Worm (Caenorhabditis elegans) whole organism, L4 larva: ENCODE measurements around the gene F42H10.2.
A peak's percentile ranks its signal among the peaks of the same experiment; 100 is the strongest.

Experiments used
- F37D6.2 ChIP-seq: sonication (generic microtip); optimal IDR thresholded peaks from 2 replicates; lab custom pipeline; 2016; ENCODE audit warnings: mild to moderate bottlenecking, missing genetic modification characterization, missing compliant biosample characterization
- ama-1 ChIP-seq: fragments of 150-350 bp; optimal IDR thresholded peaks from 2 replicates; lab custom pipeline; 2014; ENCODE audit warnings: inconsistent platforms, mixed read lengths
- daf-19 ChIP-seq: fragments of 200-800 bp; sonication (Bioruptor generic); conservative IDR thresholded peaks from 2 replicates; pipeline ENCODE4 v1.3.6; 2022; ENCODE audit warnings: missing genetic modification characterization, missing compliant biosample characterization
- lin-13 ChIP-seq: fragments of 150-350 bp; optimal IDR thresholded peaks from 2 replicates; lab custom pipeline; 2014; ENCODE audit warnings: missing biosample characterization, missing genetic modification reagents, missing genetic modification characterization
- lin-29 ChIP-seq: fragments of 200-800 bp; sonication (Bioruptor generic); IDR thresholded peaks from 2 replicates; pipeline ENCODE4 v1.3.6; 2022; ENCODE audit warnings: missing genetic modification reagents, missing genetic modification characterization, missing compliant biosample characterization
- lsy-2 ChIP-seq, 2 experiments: fragments of 150-350 bp in 1 of 2; sonication (generic microtip) in 1 of 2; optimal IDR thresholded peaks; 2 replicates each; lab custom pipeline; 2014 to 2017; ENCODE audit warnings: missing biosample characterization in 2 of 2, missing genetic modification characterization in 2 of 2
- nhr-111 ChIP-seq: fragments of 200-800 bp; sonication (Bioruptor generic); optimal IDR thresholded peaks from 2 replicates; lab custom pipeline; 2018; ENCODE audit warnings: mild to moderate bottlenecking, missing genetic modification characterization, missing compliant biosample characterization
- nhr-42 ChIP-seq: fragments of 200-800 bp; sonication (Bioruptor generic); IDR thresholded peaks from 2 replicates; pipeline ENCODE4 v1.3.6; 2022; ENCODE audit warnings: missing genetic modification characterization, missing compliant biosample characterization
- nhr-76 ChIP-seq: fragments of 150-350 bp; optimal IDR thresholded peaks from 2 replicates; lab custom pipeline; 2014; ENCODE audit warnings: missing biosample characterization, missing genetic modification characterization
- pha-4 ChIP-seq, 2 experiments: fragments of 150-350 bp in 1 of 2; fragments of 200-800 bp in 1 of 2; sonication (Bioruptor generic) in 1 of 2; IDR thresholded peaks in 1 of 2; optimal IDR thresholded peaks in 1 of 2; 2 replicates each; pipeline versions ENCODE4 v1.3.6 to Lab custom; 2014 to 2022; ENCODE audit warnings: missing genetic modification characterization in 2 of 2, missing genetic modification reagents in 2 of 2, missing biosample characterization in 1 of 2, missing compliant biosample characterization in 1 of 2
- unc-62 ChIP-seq, 3 experiments: fragments of 150-350 bp in 1 of 3; sonication (generic microtip); optimal IDR thresholded peaks in 2 of 3; peaks in 1 of 3; 1 replicate in 1 of 3; 2 replicates in 2 of 3; lab custom pipeline; 2014 to 2017; ENCODE audit warnings: missing biosample characterization in 3 of 3, missing genetic modification characterization in 3 of 3, missing genetic modification reagents in 3 of 3, missing genotype in 1 of 3
- zag-1 ChIP-seq: fragments of 150-350 bp; optimal IDR thresholded peaks from 2 replicates; lab custom pipeline; 2014; ENCODE audit warnings: missing biosample characterization, missing genetic modification characterization
- zip-11 ChIP-seq: fragments of 200-800 bp; sonication (Bioruptor generic); IDR thresholded peaks from 2 replicates; pipeline ENCODE4 v1.3.6; 2022; ENCODE audit warnings: missing genetic modification characterization, missing compliant biosample characterization
- ztf-7 ChIP-seq: fragments of 150-350 bp; optimal IDR thresholded peaks from 2 replicates; lab custom pipeline; 2014; ENCODE audit warnings: missing biosample characterization, missing genetic modification characterization

- TF ChIP-seq nhr-111 (GFP tag; lab: Kevin White, UChicago), result no peak
- no peak for TF ChIP-seq lsy-2 (tag; optimal IDR thresholded peaks at IDR 0.05; lab: Kevin White, UChicago)
- no peak for TF ChIP-seq daf-19
- no peak for TF ChIP-seq lin-29 (GFP tag; lab: Robert Waterston, UW)
- TF ChIP-seq ama-1 (lab: Kevin White, UChicago), result no peak
- TF ChIP-seq zip-11 (GFP tag; lab: Robert Waterston, UW), result no peak
- TF ChIP-seq ztf-7 (tag; lab: Kevin White, UChicago), result no peak
- TF ChIP-seq nhr-42 (GFP tag; lab: Robert Waterston, UW), result no peak
- TF ChIP-seq pha-4 (GFP tag; IDR thresholded peaks at IDR 0.05; lab: Robert Waterston, UW), result no peak
- peak; percentile 55 for TF ChIP-seq pha-4 (tag; optimal IDR thresholded peaks at IDR 0.05; lab: Kevin White, UChicago)
- no peak for TF ChIP-seq nhr-76
- TF ChIP-seq F37D6.2 (tag; lab: Kevin White, UChicago), result no peak
- TF ChIP-seq unc-62 (GFP tag; optimal IDR thresholded peaks at IDR 0.05 in 1 of 2; lab: Kevin White, UChicago), result peak in 1 of 2 experiments; percentile 93
- no peak for TF ChIP-seq unc-62 (tag; optimal IDR thresholded peaks at IDR 0.05; lab: Kevin White, UChicago)
- TF ChIP-seq lin-13 (GFP tag; lab: Kevin White, UChicago), result no peak
- no peak for TF ChIP-seq zag-1 (tag; lab: Kevin White, UChicago)
Measured at ce11 chrIII:8521654-8522392, 31.4 kb downstream of the F42H10.2 start.
